Fruit fly (Drosophila melanogaster) whole organism, adult: ENCODE results near the gene Glg1.

Experiments
- CG12768 ChIP-seq: fragments of 200-800 bp; sonication (Bioruptor generic); optimal IDR thresholded peaks from 2 replicates; lab custom pipeline; 2017; ENCODE audit warnings: missing biosample characterization, missing genetic modification characterization, mild to moderate bottlenecking, moderate library complexity, missing genetic modification reagents
- CG14711 ChIP-seq: fragments of 200-800 bp; sonication (Bioruptor generic); optimal IDR thresholded peaks from 2 replicates; lab custom pipeline; 2018; ENCODE audit warnings: missing biosample characterization, mild to moderate bottlenecking, missing genetic modification characterization, moderate library complexity
- CG1620 ChIP-seq: fragments of 200-800 bp; sonication (Bioruptor generic); optimal IDR thresholded peaks from 2 replicates; lab custom pipeline; 2016; ENCODE audit warnings: missing biosample characterization, missing genetic modification characterization
- kay ChIP-seq: fragments of 200-800 bp; sonication (Bioruptor generic); peaks from one replicate; lab custom pipeline; 2016; ENCODE audit warnings: missing biosample characterization, missing genetic modification characterization, borderline replicate concordance

- TF ChIP-seq CG1620 (GFP tag; lab: Kevin White, UChicago): no peak
- TF ChIP-seq CG12768 (GFP tag; lab: Kevin White, UChicago): no peak
- no peak for TF ChIP-seq kay (GFP tag; lab: Kevin White, UChicago)
- TF ChIP-seq CG14711: no peak
These were observed 27.0 kb upstream of the Glg1 start, which contains the start of gene ppk5 for dm6 chr3L:21534360-21534759.
